Worm (Caenorhabditis elegans): ENCODE measurements around the gene F27B3.8.

Gene F27B3.8

DNA sequence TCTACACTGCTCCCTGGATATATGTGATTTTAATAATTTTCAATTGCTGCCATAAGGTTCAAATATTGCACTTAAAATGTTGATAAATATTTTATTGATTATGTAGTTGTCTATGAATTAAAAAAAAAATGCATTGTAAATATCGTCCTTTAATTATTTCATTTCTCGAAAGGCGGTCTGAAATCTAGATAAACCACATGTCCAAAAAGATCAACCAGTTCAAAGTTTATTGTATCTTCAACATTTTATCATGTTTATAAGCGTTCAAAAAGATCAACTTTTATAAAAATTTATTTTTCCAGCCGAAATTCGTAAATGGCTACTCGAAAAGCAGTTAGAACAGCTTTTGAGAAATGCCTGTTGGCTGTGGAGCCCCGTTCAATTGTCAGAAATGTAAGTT is 40.5 kb downstream of the F27B3.8 start, which contains the start of gene C13B9.2:
C13B9.2 (plus strand) TSS at position 301 of the 400 bp plus-strand sequence.
- TF ChIP-seq mab-5 (tag; optimal IDR thresholded peaks at IDR 0.05) (no peak), lin-39 (tag; optimal IDR thresholded peaks at IDR 0.05) (no peak), dmd-4 (tag; optimal IDR thresholded peaks at IDR 0.05) (no peak), elt-3 (tag; optimal IDR thresholded peaks at IDR 0.05) (no peak), nhr-12 (tag; optimal IDR thresholded peaks at IDR 0.05) (no peak), snpc-4 (tag; optimal IDR thresholded peaks at IDR 0.05) (no peak), crh-2 (tag; optimal IDR thresholded peaks at IDR 0.05) (no peak), nhr-10 (tag; optimal IDR thresholded peaks at IDR 0.05) (no peak)

DNA sequence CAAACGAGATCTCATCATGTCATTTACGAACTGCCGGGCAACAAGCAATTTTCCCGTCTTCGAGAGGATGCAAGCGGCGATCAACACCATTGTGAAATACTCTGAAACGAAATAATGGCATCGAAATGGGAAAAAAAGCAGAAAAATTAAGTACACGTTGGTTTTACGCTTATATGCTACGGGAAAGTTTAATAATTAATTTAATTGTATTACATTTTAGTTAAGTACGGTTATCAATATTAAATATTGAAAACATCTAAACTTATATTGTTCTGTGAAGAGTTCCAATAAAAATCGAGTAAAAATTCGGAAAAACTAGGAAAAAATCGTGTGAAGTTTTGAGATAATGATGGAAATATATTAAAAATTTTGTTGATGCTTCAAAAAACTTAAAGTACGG is 45.4 kb downstream of the F27B3.8 start, which contains the start of gene copd-1:
copd-1 (minus strand) TSS at position 101 of the 400 bp plus-strand sequence.
- TF ChIP-seq unc-55 (GFP tag; optimal IDR thresholded peaks at IDR 0.05) (no peak), elt-1 (tag; optimal IDR thresholded peaks at IDR 0.05) (no peak), sma-3 (GFP tag; optimal IDR thresholded peaks at IDR 0.05) (no peak), mab-5 (tag; optimal IDR thresholded peaks at IDR 0.05) (no peak), skn-1 (tag; optimal IDR thresholded peaks at IDR 0.05) (no peak), ZK546.5 (tag; optimal IDR thresholded peaks at IDR 0.05) (no peak), C34F6.9 (tag; optimal IDR thresholded peaks at IDR 0.05) (no peak), elt-3 (tag; optimal IDR thresholded peaks at IDR 0.05) (no peak), mbf-1 (tag; optimal IDR thresholded peaks at IDR 0.05) (no peak), nhr-6 (tag; optimal IDR thresholded peaks at IDR 0.05) (no peak), nhr-77 (tag; optimal IDR thresholded peaks at IDR 0.05) (no peak), blmp-1 (tag; optimal IDR thresholded peaks at IDR 0.05; ENCODE audit: insufficient read depth) (no peak), Y55F3AM.14 (GFP tag; optimal IDR thresholded peaks at IDR 0.05) (no peak), snpc-4 (tag; optimal IDR thresholded peaks at IDR 0.05) (no peak)

DNA sequence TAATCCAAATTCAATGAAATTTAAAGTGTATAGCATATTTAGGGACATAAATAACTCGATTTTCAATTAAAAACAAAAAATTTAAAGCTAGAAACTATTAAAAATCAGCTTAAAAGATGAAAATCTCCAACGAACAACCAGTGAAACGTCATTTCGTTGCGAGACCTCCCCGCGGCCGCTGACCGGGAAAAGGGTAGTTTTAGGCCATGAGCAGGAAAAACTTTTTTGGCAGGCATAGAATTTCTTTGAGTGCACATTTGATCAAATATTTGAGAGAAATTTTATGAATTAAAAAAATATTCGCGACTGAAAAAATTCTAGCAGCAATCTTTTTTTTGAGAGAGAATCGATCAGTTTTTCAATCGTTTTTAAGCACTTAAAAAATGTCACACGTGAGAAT is 45.8 kb downstream of the F27B3.8 start:
- TF ChIP-seq crh-2 (tag; optimal IDR thresholded peaks at IDR 0.05) (peak; percentile 99), sem-4 (tag; optimal IDR thresholded peaks at IDR 0.05) (no peak), sma-9 (GFP tag; optimal IDR thresholded peaks at IDR 0.05) (peak; percentile 9), sma-9 (tag; optimal IDR thresholded peaks at IDR 0.05) (no peak), lsy-2 (tag; optimal IDR thresholded peaks at IDR 0.05) (peak in 1 of 2 experiments; percentile 78), sma-3 (GFP tag; optimal IDR thresholded peaks at IDR 0.05) (peak; percentile 5), zag-1 (tag; optimal IDR thresholded peaks at IDR 0.05) (no peak), lin-11 (tag; optimal IDR thresholded peaks at IDR 0.05) (peak; percentile 27), C34F6.9 (tag; optimal IDR thresholded peaks at IDR 0.05) (peak; percentile 68), lin-13 (GFP tag; optimal IDR thresholded peaks at IDR 0.05) (peak; percentile 6), fos-1 (tag; optimal IDR thresholded peaks at IDR 0.05) (peak; percentile 13), nhr-25 (tag; optimal IDR thresholded peaks at IDR 0.05) (peak; percentile 10), unc-55 (GFP tag; optimal IDR thresholded peaks at IDR 0.05) (peak; percentile 75), peb-1 (tag; optimal IDR thresholded peaks at IDR 0.05) (no peak)

Measured in whole organism, L2 larva.